Fruit fly (Drosophila melanogaster) whole organism, wandering third instar larva: ENCODE measurements around the gene tbrd-1.

Experiments
- Abd-B ChIP-seq: fragments of >200 bp; optimal IDR thresholded peaks from 2 replicates; lab custom pipeline; 2017; ENCODE audit warnings: missing biosample characterization, missing genetic modification characterization
- CG32264 ChIP-seq: fragments of 200-800 bp; sonication (Bioruptor generic); optimal IDR thresholded peaks from 2 replicates; lab custom pipeline; 2016; ENCODE audit warnings: missing biosample characterization, missing genetic modification characterization
- CG9705 ChIP-seq: fragments of 200-800 bp; sonication (Bioruptor generic); optimal IDR thresholded peaks from 2 replicates; lab custom pipeline; 2018; ENCODE audit warnings: missing biosample characterization, mild to moderate bottlenecking, missing genetic modification characterization
- CrebA ChIP-seq: fragments of 200-800 bp; sonication (Bioruptor generic); optimal IDR thresholded peaks from 2 replicates; lab custom pipeline; 2016; ENCODE audit warnings: missing biosample characterization, mild to moderate bottlenecking, missing genetic modification characterization, borderline replicate concordance
- Dfd ChIP-seq: fragments of >200 bp; optimal IDR thresholded peaks from 2 replicates; lab custom pipeline; 2017; ENCODE audit warnings: missing biosample characterization, missing genetic modification characterization
- Dif ChIP-seq: fragments of 200-275, 200-300 bp; sonication (Bioruptor generic); optimal IDR thresholded peaks from 2 replicates; lab custom pipeline; 2018; ENCODE audit warnings: missing biosample characterization, missing genetic modification characterization; ENCODE audit not compliant: partially characterized antibody
- GATAd ChIP-seq: sonication (Bioruptor generic); optimal IDR thresholded peaks from 2 replicates; lab custom pipeline; 2016; ENCODE audit warnings: missing biosample characterization, missing genetic modification characterization
- HLH106 ChIP-seq: fragments of 200-800 bp; optimal IDR thresholded peaks from 3 replicates; lab custom pipeline; 2019; ENCODE audit warnings: missing biosample characterization, mild to moderate bottlenecking, missing genetic modification characterization, moderate library complexity
- Hnf4 ChIP-seq: fragments of 200-800 bp; sonication (Bioruptor generic); optimal IDR thresholded peaks from 2 replicates; lab custom pipeline; 2016; ENCODE audit warnings: missing biosample characterization, mild to moderate bottlenecking, missing genetic modification characterization
- Hr78 ChIP-seq: fragments of >200 bp; optimal IDR thresholded peaks from 2 replicates; lab custom pipeline; 2017; ENCODE audit warnings: missing biosample characterization, missing genetic modification characterization
- Hr83 ChIP-seq: fragments of 200-300 bp; sonication (Bioruptor generic); optimal IDR thresholded peaks from 2 replicates; lab custom pipeline; 2016; ENCODE audit warnings: missing biosample characterization, mild to moderate bottlenecking, missing genetic modification characterization, moderate library complexity; ENCODE audit not compliant: poor library complexity, severe bottlenecking
- Jra ChIP-seq: sonication (Bioruptor generic); optimal IDR thresholded peaks from 2 replicates; lab custom pipeline; 2016; ENCODE audit warnings: missing biosample characterization, missing genetic modification characterization
- Mio ChIP-seq: sonication (Bioruptor generic); optimal IDR thresholded peaks from 2 replicates; lab custom pipeline; 2016; ENCODE audit warnings: missing biosample characterization, missing genetic modification characterization
- Myc ChIP-seq: fragments of >200 bp; optimal IDR thresholded peaks from 2 replicates; lab custom pipeline; 2017
- N ChIP-seq: fragments of >200 bp; optimal IDR thresholded peaks from 2 replicates; lab custom pipeline; 2018; ENCODE audit warnings: missing biosample characterization, missing external identifiers, missing genetic modification characterization
- OdsH ChIP-seq: fragments of 200-800 bp; sonication (Bioruptor generic); optimal IDR thresholded peaks from 2 replicates; lab custom pipeline; 2016; ENCODE audit warnings: missing biosample characterization, mild to moderate bottlenecking, missing genetic modification characterization
- Rel ChIP-seq, 2 experiments: fragments of 200-800 bp; sonication (Bioruptor generic) in 1 of 2; optimal IDR thresholded peaks; 2 replicates in 1 of 2; 3 replicates in 1 of 2; lab custom pipeline; 2016 to 2019; ENCODE audit warnings: mild to moderate bottlenecking in 2 of 2, missing biosample characterization in 2 of 2, missing genetic modification characterization in 2 of 2, moderate library complexity in 1 of 2
- Sp1 ChIP-seq: fragments of 200-800 bp; sonication (Bioruptor generic); optimal IDR thresholded peaks from 3 replicates; lab custom pipeline; 2019; ENCODE audit warnings: missing biosample characterization, mild to moderate bottlenecking, missing genetic modification characterization, moderate library complexity
- Vsx2 ChIP-seq: fragments of 200-300, 225-300 bp; sonication (Bioruptor generic); optimal IDR thresholded peaks from 2 replicates; lab custom pipeline; 2018; ENCODE audit warnings: missing biosample characterization, missing genetic modification characterization; ENCODE audit not compliant: partially characterized antibody
- br ChIP-seq: fragments of 200-800 bp; sonication (Bioruptor generic); optimal IDR thresholded peaks from 2 replicates; lab custom pipeline; 2016; ENCODE audit warnings: missing biosample characterization, missing genetic modification characterization
- brk ChIP-seq: fragments of 200-800 bp; sonication (Bioruptor generic); optimal IDR thresholded peaks from 2 replicates; lab custom pipeline; 2016; ENCODE audit warnings: missing biosample characterization, mild to moderate bottlenecking, missing genetic modification characterization
- dl ChIP-seq, 2 experiments: fragments of 175-275, 200-275 bp in 1 of 2; fragments of 200-275 bp in 1 of 2; sonication (Bioruptor generic); optimal IDR thresholded peaks; lab custom pipeline; 2018; ENCODE audit warnings: mild to moderate bottlenecking in 2 of 2, missing biosample characterization in 2 of 2, missing genetic modification characterization in 2 of 2, moderate library complexity in 2 of 2; ENCODE audit not compliant: partially characterized antibody in 2 of 2, insufficient read depth in 1 of 2
- dmrt93B ChIP-seq: fragments of 200-800 bp; sonication (Bioruptor generic); optimal IDR thresholded peaks from 2 replicates; lab custom pipeline; 2018; ENCODE audit warnings: missing biosample characterization, mild to moderate bottlenecking, missing genetic modification characterization
- dsf ChIP-seq: sonication (Bioruptor generic); optimal IDR thresholded peaks from 2 replicates; lab custom pipeline; 2016; ENCODE audit warnings: missing biosample characterization, missing genetic modification characterization, borderline replicate concordance
- ey ChIP-seq: fragments of 200-800 bp; sonication (Bioruptor generic); optimal IDR thresholded peaks from 2 replicates; lab custom pipeline; 2016; ENCODE audit warnings: missing biosample characterization, missing genetic modification characterization
- foxo ChIP-seq, 2 experiments: fragments of 200-800 bp; sonication (Bioruptor generic); optimal IDR thresholded peaks; 2 replicates in 1 of 2; 3 replicates in 1 of 2; lab custom pipeline; 2016 to 2017; ENCODE audit warnings: missing biosample characterization in 2 of 2, missing genetic modification characterization in 2 of 2
- fru ChIP-seq: fragments of 200-800 bp; sonication (Bioruptor generic); optimal IDR thresholded peaks from 3 replicates; lab custom pipeline; 2016; ENCODE audit warnings: missing biosample characterization, mild to moderate bottlenecking, missing genetic modification characterization
- h ChIP-seq: fragments of 200-800 bp; sonication (Bioruptor generic); optimal IDR thresholded peaks from 3 replicates; lab custom pipeline; 2016; ENCODE audit warnings: missing biosample characterization, mild to moderate bottlenecking, missing genetic modification characterization
- jim ChIP-seq: fragments of 175-275, 200-325 bp; sonication (Bioruptor generic); optimal IDR thresholded peaks from 2 replicates; lab custom pipeline; 2016; ENCODE audit warnings: missing biosample characterization, mild to moderate bottlenecking, missing genetic modification characterization
- lola ChIP-seq: fragments of >200 bp; optimal IDR thresholded peaks from 2 replicates; lab custom pipeline; 2017; ENCODE audit warnings: missing biosample characterization, missing genetic modification characterization
- pan ChIP-seq: fragments of >200 bp; optimal IDR thresholded peaks from 2 replicates; lab custom pipeline; 2017
- psq ChIP-seq: fragments of 200-800 bp; sonication (Bioruptor generic); optimal IDR thresholded peaks from 3 replicates; lab custom pipeline; 2017; ENCODE audit warnings: missing biosample characterization, mild to moderate bottlenecking, missing genetic modification characterization, moderate library complexity
- rgr ChIP-seq: fragments of 200-800 bp; sonication (Bioruptor generic); optimal IDR thresholded peaks from 3 replicates; lab custom pipeline; 2016; ENCODE audit warnings: missing biosample characterization, mild to moderate bottlenecking, missing genetic modification characterization
- sage ChIP-seq: fragments of 200-800 bp; sonication (Bioruptor generic); optimal IDR thresholded peaks from 2 replicates; lab custom pipeline; 2016; ENCODE audit warnings: missing biosample characterization, mild to moderate bottlenecking, missing genetic modification characterization
- sv ChIP-seq: fragments of 200-800 bp; sonication (Bioruptor generic); optimal IDR thresholded peaks from 3 replicates; lab custom pipeline; 2016; ENCODE audit warnings: missing biosample characterization, missing genetic modification characterization
- tai ChIP-seq: sonication (Bioruptor generic); optimal IDR thresholded peaks from 2 replicates; lab custom pipeline; 2016; ENCODE audit warnings: missing biosample characterization, missing genetic modification characterization
- usp ChIP-seq: fragments of >200 bp; optimal IDR thresholded peaks from 2 replicates; lab custom pipeline; 2017; ENCODE audit warnings: missing biosample characterization, missing genetic modification characterization
- woc ChIP-seq: sonication (Bioruptor generic); optimal IDR thresholded peaks from 2 replicates; lab custom pipeline; 2016; ENCODE audit warnings: missing biosample characterization, mild to moderate bottlenecking, missing genetic modification characterization

Gene tbrd-1

DNA sequence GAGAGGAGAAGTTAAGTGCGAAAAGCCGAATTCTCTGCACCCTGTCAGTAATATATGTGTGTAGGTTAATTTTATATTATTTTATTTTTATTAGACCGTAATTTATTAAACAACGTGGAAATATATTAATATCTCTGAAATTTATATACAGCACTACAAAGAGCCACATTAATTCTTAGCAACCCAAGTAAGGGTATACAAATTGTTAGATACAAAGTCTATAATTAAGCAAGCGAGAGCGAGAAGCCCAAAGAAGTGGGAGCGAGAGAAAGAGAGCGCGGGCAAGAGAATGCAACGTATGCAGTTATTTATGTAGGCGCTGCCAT, 6.3 kb downstream of the tbrd-1 start:
- peak; percentile 63 for TF ChIP-seq br (GFP tag; lab: Kevin White, UChicago)
- TF ChIP-seq woc: peak; percentile 52
- peak; percentile 69 for TF ChIP-seq CrebA (GFP tag; lab: Kevin White, UChicago)
- TF ChIP-seq dsf (GFP tag; lab: Kevin White, UChicago): no peak
- no peak for TF ChIP-seq Dfd (GFP tag; lab: Kevin White, UChicago)
- TF ChIP-seq dl (GFP tag; optimal IDR thresholded peaks at IDR 0.05; lab: Kevin White, UChicago; ENCODE audit: insufficient read depth in 1 of 2, partially characterized antibody in 2 of 2): no peak
- TF ChIP-seq Dif: no peak
- TF ChIP-seq psq (GFP tag; lab: Kevin White, UChicago): peak; percentile 89
- no peak for TF ChIP-seq Jra
- TF ChIP-seq tai (GFP tag; lab: Kevin White, UChicago): peak; percentile 54
- peak; percentile 91 for TF ChIP-seq rgr (GFP tag; lab: Kevin White, UChicago)
- no peak for TF ChIP-seq jim (GFP tag; lab: Kevin White, UChicago)
- TF ChIP-seq CG32264 (GFP tag; lab: Kevin White, UChicago): peak; percentile 43
- TF ChIP-seq CG9705 (GFP tag; lab: Kevin White, UChicago): no peak
- peak; percentile 78 for TF ChIP-seq sv
- TF ChIP-seq lola: no peak
- TF ChIP-seq Myc (lab: Kevin White, UChicago): no peak
- no peak for TF ChIP-seq Hr78 (GFP tag; lab: Kevin White, UChicago)
- TF ChIP-seq h (GFP tag; lab: Kevin White, UChicago): peak; percentile 90
- no peak for TF ChIP-seq GATAd (GFP tag; lab: Kevin White, UChicago)
- peak; percentile 78 for TF ChIP-seq Hnf4 (GFP tag; lab: Kevin White, UChicago)
- peak; percentile 71 for TF ChIP-seq Rel (GFP tag; optimal IDR thresholded peaks at IDR 0.05; lab: Kevin White, UChicago)
- TF ChIP-seq Rel (tag; optimal IDR thresholded peaks at IDR 0.05; lab: Kevin White, UChicago): peak; percentile 29
- TF ChIP-seq fru (GFP tag; lab: Kevin White, UChicago): peak; percentile 87
- TF ChIP-seq foxo (GFP tag; optimal IDR thresholded peaks at IDR 0.05; lab: Kevin White, UChicago): peak in 1 of 2 experiments; percentile 88
- TF ChIP-seq Abd-B (GFP tag; lab: Kevin White, UChicago): no peak
- TF ChIP-seq pan (lab: Kevin White, UChicago): no peak
- TF ChIP-seq Hr83 (GFP tag; lab: Kevin White, UChicago): no peak
- peak; percentile 73 for TF ChIP-seq brk (GFP tag; lab: Kevin White, UChicago)
- TF ChIP-seq dmrt93B (GFP tag; lab: Kevin White, UChicago): peak; percentile 77
- TF ChIP-seq Mio (GFP tag; lab: Kevin White, UChicago): no peak
- TF ChIP-seq usp (GFP tag; lab: Kevin White, UChicago): no peak
- peak; percentile 87 for TF ChIP-seq HLH106 (tag; lab: Kevin White, UChicago)
- TF ChIP-seq sage (GFP tag; lab: Kevin White, UChicago): peak; percentile 87
- no peak for TF ChIP-seq N
- no peak for TF ChIP-seq Vsx2 (GFP tag; lab: Kevin White, UChicago)
- TF ChIP-seq ey (GFP tag; lab: Kevin White, UChicago): peak; percentile 77
- TF ChIP-seq Sp1 (GFP tag; lab: Kevin White, UChicago): peak; percentile 87
- TF ChIP-seq OdsH (GFP tag; lab: Kevin White, UChicago): peak; percentile 88
- TF ChIP-seq, all 38 proteins: peak for 20

DNA sequence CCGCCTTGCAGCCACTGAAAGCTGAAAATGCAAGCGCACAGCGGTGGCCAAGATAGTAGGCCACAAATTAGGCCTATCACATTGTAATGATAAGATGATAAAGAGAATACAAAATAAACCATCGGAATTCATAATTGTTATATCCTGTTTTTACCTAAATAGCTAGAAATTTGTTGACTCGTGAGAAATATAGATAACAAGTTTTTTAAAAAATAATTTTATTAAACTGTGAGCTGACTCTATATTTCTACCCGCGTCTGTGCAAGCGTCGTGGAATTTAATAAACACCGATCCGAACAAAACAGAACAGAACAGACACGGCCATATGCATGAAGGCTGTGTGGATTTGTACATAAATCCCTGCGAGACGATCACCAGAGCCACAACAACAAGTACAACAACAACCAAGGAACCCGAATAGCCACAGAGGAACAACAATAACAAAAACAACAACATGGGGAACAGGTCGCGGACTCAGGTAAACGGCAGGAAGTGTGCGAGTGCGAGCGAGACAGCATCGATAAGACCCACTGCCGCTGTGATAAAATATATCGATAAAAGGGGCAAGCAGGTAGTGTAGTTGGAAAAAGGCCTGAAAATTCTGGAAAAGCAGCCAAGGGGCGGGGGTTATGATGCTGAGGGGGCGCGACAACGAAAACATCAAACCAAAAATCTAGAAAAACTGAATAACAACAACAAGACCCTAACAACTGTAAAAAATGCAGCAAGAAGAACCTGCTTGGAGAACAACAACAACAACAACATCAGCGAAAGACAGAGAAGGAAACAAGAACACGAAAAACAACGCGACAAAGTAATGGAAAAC, 6.9 kb downstream of the tbrd-1 start:
- TF ChIP-seq fru (GFP tag; lab: Kevin White, UChicago) (peak; percentile 96), dl (GFP tag; optimal IDR thresholded peaks at IDR 0.05; lab: Kevin White, UChicago; ENCODE audit: insufficient read depth in 1 of 2, partially characterized antibody in 2 of 2) (peak in 1 of 2 experiments; percentile 29), Vsx2 (GFP tag; lab: Kevin White, UChicago) (peak; percentile 15), pan (lab: Kevin White, UChicago) (no peak), psq (GFP tag; lab: Kevin White, UChicago) (peak; percentile 91), ey (GFP tag; lab: Kevin White, UChicago) (peak; percentile 94), rgr (GFP tag; lab: Kevin White, UChicago) (peak; percentile 95), CG32264 (GFP tag; lab: Kevin White, UChicago) (peak; percentile 84), CrebA (GFP tag; lab: Kevin White, UChicago) (peak; percentile 80), woc (peak; percentile 97), Mio (GFP tag; lab: Kevin White, UChicago) (no peak), HLH106 (tag; lab: Kevin White, UChicago) (peak; percentile 93), Hr83 (GFP tag; lab: Kevin White, UChicago) (no peak), sage (GFP tag; lab: Kevin White, UChicago) (peak; percentile 91), Sp1 (GFP tag; lab: Kevin White, UChicago) (peak; percentile 95), foxo (GFP tag; optimal IDR thresholded peaks at IDR 0.05; lab: Kevin White, UChicago) (peak; percentile 48 to 94), sv (peak; percentile 59), Dif (no peak), CG9705 (GFP tag; lab: Kevin White, UChicago) (peak; percentile 87), Jra (peak; percentile 67), br (GFP tag; lab: Kevin White, UChicago) (peak; percentile 95), lola (no peak), Abd-B (GFP tag; lab: Kevin White, UChicago) (no peak), h (GFP tag; lab: Kevin White, UChicago) (peak; percentile 96), brk (GFP tag; lab: Kevin White, UChicago) (peak; percentile 81), Hr78 (GFP tag; lab: Kevin White, UChicago) (no peak), Rel (GFP tag; optimal IDR thresholded peaks at IDR 0.05; lab: Kevin White, UChicago) (peak; percentile 81), Rel (tag; optimal IDR thresholded peaks at IDR 0.05; lab: Kevin White, UChicago) (peak; percentile 65), OdsH (GFP tag; lab: Kevin White, UChicago) (peak; percentile 96), N (no peak), Hnf4 (GFP tag; lab: Kevin White, UChicago) (peak; percentile 89), usp (GFP tag; lab: Kevin White, UChicago) (no peak), jim (GFP tag; lab: Kevin White, UChicago) (no peak), dsf (GFP tag; lab: Kevin White, UChicago) (peak; percentile 53), dmrt93B (GFP tag; lab: Kevin White, UChicago) (peak; percentile 88), tai (GFP tag; lab: Kevin White, UChicago) (peak; percentile 85), Dfd (GFP tag; lab: Kevin White, UChicago) (no peak), GATAd (GFP tag; lab: Kevin White, UChicago) (no peak)
